Fruit fly (Drosophila melanogaster) whole organism, prepupa: ENCODE data around the gene eco.

ENCODE experiments used
- CG16779 ChIP-seq: fragments of 200-800 bp; sonication (Bioruptor generic); optimal IDR thresholded peaks from 3 replicates; lab custom pipeline; 2017; ENCODE audit warnings: missing biosample characterization, mild to moderate bottlenecking, missing genetic modification characterization
- CG34406 ChIP-seq: fragments of 200-800 bp; sonication (Bioruptor generic); optimal IDR thresholded peaks from 3 replicates; lab custom pipeline; 2016; ENCODE audit warnings: missing biosample characterization, missing genetic modification characterization
- CG6854 ChIP-seq: fragments of 200-800 bp; sonication (Bioruptor generic); optimal IDR thresholded peaks from 2 replicates; lab custom pipeline; 2017; ENCODE audit warnings: missing biosample characterization, mild to moderate bottlenecking, missing genetic modification characterization
- Hr38 ChIP-seq: sonication (Bioruptor generic); optimal IDR thresholded peaks from 2 replicates; lab custom pipeline; 2016; ENCODE audit warnings: missing biosample characterization, missing genetic modification characterization
- Met ChIP-seq: fragments of 200-800 bp; sonication (Bioruptor generic); optimal IDR thresholded peaks from 3 replicates; lab custom pipeline; 2016; ENCODE audit warnings: missing biosample characterization, missing genetic modification characterization
- OdsH ChIP-seq: fragments of 200-800 bp; sonication (Bioruptor generic); optimal IDR thresholded peaks from 3 replicates; lab custom pipeline; 2016; ENCODE audit warnings: missing biosample characterization, missing genetic modification characterization
- achi ChIP-seq: fragments of 200-800 bp; sonication (Bioruptor generic); optimal IDR thresholded peaks from 3 replicates; lab custom pipeline; 2016; ENCODE audit warnings: missing biosample characterization, missing genetic modification characterization
- pdm3 ChIP-seq: fragments of 200-800 bp; sonication (Bioruptor generic); optimal IDR thresholded peaks from 3 replicates; lab custom pipeline; 2016; ENCODE audit warnings: missing biosample characterization, missing genetic modification characterization
- svp ChIP-seq: fragments of 200-800 bp; sonication (Bioruptor generic); peaks from one replicate; lab custom pipeline; 2016; ENCODE audit warnings: missing biosample characterization, missing genetic modification characterization

DNA sequence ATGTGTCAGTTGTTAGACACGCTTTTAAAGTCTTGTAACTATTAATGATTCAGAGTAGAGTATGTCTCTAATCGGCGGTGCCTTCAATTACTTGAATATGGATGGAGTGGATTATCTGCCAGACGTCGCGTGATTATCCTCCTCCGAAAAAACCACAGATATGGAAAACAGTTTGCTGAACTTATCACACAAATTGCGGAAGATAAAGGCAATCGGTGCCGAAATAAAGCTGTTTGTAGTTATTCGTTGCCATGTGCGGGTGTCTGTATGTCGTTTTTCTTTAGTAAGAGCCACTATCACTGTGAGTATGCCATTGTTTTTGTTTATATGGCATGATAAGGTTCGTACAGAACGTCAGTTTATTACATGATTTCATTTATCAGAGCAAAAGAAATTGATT is 4.9 kb upstream of the eco start:
- TF ChIP-seq CG6854 (GFP tag; lab: Kevin White, UChicago): no peak
- TF ChIP-seq CG34406 (GFP tag; lab: Kevin White, UChicago): no peak
- TF ChIP-seq Hr38 (GFP tag; lab: Kevin White, UChicago): no peak
- TF ChIP-seq CG16779 (tag; lab: Kevin White, UChicago): no peak
- no peak for TF ChIP-seq Met
- no peak for TF ChIP-seq svp (GFP tag; lab: Kevin White, UChicago)
- TF ChIP-seq achi: no peak
- TF ChIP-seq OdsH (GFP tag; lab: Kevin White, UChicago): no peak
- no peak for TF ChIP-seq pdm3 (GFP tag; lab: Kevin White, UChicago)
